Worm (Caenorhabditis elegans) whole organism, young adult: ENCODE measurements around the gene T28A11.25.
A peak's percentile ranks its signal among the peaks of the same experiment; 100 is the strongest.

Experiments
- F22D6.2 ChIP-seq: sonication (generic microtip); optimal IDR thresholded peaks from 2 replicates; lab custom pipeline; 2016; ENCODE audit warnings: mild to moderate bottlenecking, missing genetic modification characterization, missing compliant biosample characterization
- F39B2.1 ChIP-seq: fragments of 200-800 bp; sonication (Bioruptor generic); IDR thresholded peaks from 2 replicates; pipeline ENCODE4 v1.3.6; 2022; ENCODE audit warnings: missing genetic modification reagents, missing genetic modification characterization, missing compliant biosample characterization
- F49E8.2 ChIP-seq: sonication (generic microtip); optimal IDR thresholded peaks from 3 replicates; lab custom pipeline; 2017; ENCODE audit warnings: missing genetic modification characterization, mild to moderate bottlenecking, missing compliant biosample characterization, antibody characterized with exemption, moderate library complexity; ENCODE audit not compliant: insufficient read depth
- Y67H2A.10 ChIP-seq: fragments of 200-800 bp; sonication (Bioruptor generic); conservative IDR thresholded peaks from 2 replicates; pipeline ENCODE4 v1.3.6; 2022; ENCODE audit warnings: missing genetic modification reagents, missing genetic modification characterization, missing compliant biosample characterization
- Y79H2A.3 ChIP-seq: fragments of 200-800 bp; sonication (Bioruptor generic); conservative IDR thresholded peaks from 2 replicates; pipeline ENCODE4 v1.3.6; 2022; ENCODE audit warnings: missing genetic modification reagents, missing genetic modification characterization, missing compliant biosample characterization
- ama-1 ChIP-seq, 3 experiments: fragments of 150-350 bp in 1 of 3; sonication (generic microtip) in 2 of 3; optimal IDR thresholded peaks; 2 replicates each; lab custom pipeline; 2014 to 2018; ENCODE audit warnings: missing biosample characterization in 2 of 3, missing genetic modification characterization in 2 of 3, missing genetic modification reagents in 2 of 3
- aptf-3 ChIP-seq: fragments of 200-800 bp; sonication (Bioruptor generic); IDR thresholded peaks from 2 replicates; pipeline ENCODE4 v1.3.6; 2022; ENCODE audit warnings: missing genetic modification characterization, missing compliant biosample characterization
- atf-7 ChIP-seq: sonication (generic microtip); optimal IDR thresholded peaks from 2 replicates; lab custom pipeline; 2017; ENCODE audit warnings: mild to moderate bottlenecking, missing genetic modification characterization, missing compliant biosample characterization
- bed-1 ChIP-seq: fragments of 200-800 bp; sonication (Bioruptor generic); IDR thresholded peaks from 2 replicates; pipeline ENCODE4 v1.3.6; 2022; ENCODE audit warnings: missing genetic modification reagents, missing genetic modification characterization, missing compliant biosample characterization
- cebp-1 ChIP-seq, 2 experiments: fragments of 200-800 bp in 1 of 2; sonication (Bioruptor generic) in 1 of 2; sonication (generic microtip) in 1 of 2; IDR thresholded peaks in 1 of 2; optimal IDR thresholded peaks in 1 of 2; 2 replicates each; pipeline versions ENCODE4 v1.3.6 to Lab custom; 2017 to 2022; ENCODE audit warnings: missing compliant biosample characterization in 2 of 2, missing genetic modification characterization in 2 of 2, mild to moderate bottlenecking in 1 of 2, missing genetic modification reagents in 1 of 2, moderate library complexity in 1 of 2
- ceh-100 ChIP-seq: fragments of 200-800 bp; sonication (Bioruptor generic); IDR thresholded peaks from 2 replicates; pipeline ENCODE4 v1.3.6; 2022; ENCODE audit warnings: missing genetic modification reagents, missing genetic modification characterization, missing compliant biosample characterization
- ceh-58 ChIP-seq: fragments of 200-800 bp; sonication (Bioruptor generic); IDR thresholded peaks from 2 replicates; pipeline ENCODE4 v1.3.6; 2022; ENCODE audit warnings: missing genetic modification characterization, missing compliant biosample characterization
- ceh-79 ChIP-seq: sonication (generic microtip); optimal IDR thresholded peaks from 2 replicates; lab custom pipeline; 2017; ENCODE audit warnings: mild to moderate bottlenecking, missing genetic modification characterization, missing compliant biosample characterization
- dox-1 ChIP-seq: fragments of 200-800 bp; sonication (Bioruptor generic); IDR thresholded peaks from 2 replicates; pipeline ENCODE4 v1.3.6; 2022; ENCODE audit warnings: missing genetic modification reagents, missing genetic modification characterization, missing compliant biosample characterization
- dpl-1 ChIP-seq: fragments of 150-350 bp; optimal IDR thresholded peaks from 2 replicates; lab custom pipeline; 2014; ENCODE audit warnings: missing biosample characterization, missing genetic modification reagents, missing genetic modification characterization
- fkh-3 ChIP-seq: sonication (generic microtip); optimal IDR thresholded peaks from 2 replicates; lab custom pipeline; 2016; ENCODE audit warnings: mild to moderate bottlenecking, missing genetic modification characterization, missing compliant biosample characterization
- gei-17 ChIP-seq: fragments of 200-800 bp; sonication (Bioruptor generic); optimal IDR thresholded peaks from 2 replicates; lab custom pipeline; 2018; ENCODE audit warnings: mild to moderate bottlenecking, missing genetic modification characterization, missing compliant biosample characterization
- hlh-12 ChIP-seq: sonication (generic microtip); optimal IDR thresholded peaks from 2 replicates; lab custom pipeline; 2016; ENCODE audit warnings: missing genetic modification characterization, missing compliant biosample characterization
- hmg-1.2 ChIP-seq: fragments of 200-800 bp; sonication (Bioruptor generic); IDR thresholded peaks from 2 replicates; pipeline ENCODE4 v1.3.6; 2022; ENCODE audit warnings: missing genetic modification reagents, missing genetic modification characterization, missing compliant biosample characterization
- lin-35 ChIP-seq, 3 experiments: fragments of 150-350 bp in 2 of 3; sonication (generic microtip) in 1 of 3; optimal IDR thresholded peaks; 2 replicates each; lab custom pipeline; 2014 to 2018; ENCODE audit warnings: missing biosample characterization in 3 of 3, missing genetic modification characterization in 3 of 3, missing genetic modification reagents in 3 of 3
- lin-54 ChIP-seq: fragments of 200-800 bp; sonication (Bioruptor generic); optimal IDR thresholded peaks from 2 replicates; lab custom pipeline; 2018; ENCODE audit warnings: mild to moderate bottlenecking, missing genetic modification characterization, missing compliant biosample characterization
- lir-1 ChIP-seq: fragments of 200-800 bp; sonication (Bioruptor generic); conservative IDR thresholded peaks from 2 replicates; pipeline ENCODE4 v1.3.6; 2022; ENCODE audit warnings: missing genetic modification reagents, missing genetic modification characterization, missing compliant biosample characterization
- lsy-27 ChIP-seq: sonication (generic microtip); optimal IDR thresholded peaks from 2 replicates; lab custom pipeline; 2017; ENCODE audit warnings: missing genetic modification characterization, mild to moderate bottlenecking, missing compliant biosample characterization, antibody characterized with exemption, missing genotype, borderline replicate concordance; ENCODE audit not compliant: insufficient read depth
- madf-3 ChIP-seq: fragments of 200-800 bp; sonication (Bioruptor generic); IDR thresholded peaks from 2 replicates; pipeline ENCODE4 v1.3.6; 2022; ENCODE audit warnings: missing genetic modification reagents, missing genetic modification characterization, missing compliant biosample characterization
- mel-28 ChIP-seq: sonication (generic microtip); optimal IDR thresholded peaks from 2 replicates; lab custom pipeline; 2016; ENCODE audit warnings: borderline replicate concordance, mild to moderate bottlenecking, missing genetic modification characterization, missing compliant biosample characterization
- pbrm-1 ChIP-seq: fragments of 200-800 bp; sonication (Bioruptor generic); IDR thresholded peaks from 2 replicates; pipeline ENCODE4 v1.3.6; 2022; ENCODE audit warnings: missing genetic modification reagents, missing genetic modification characterization, missing compliant biosample characterization
- rpc-1 ChIP-seq, 2 experiments: fragments of 150-350 bp in 1 of 2; sonication (generic microtip) in 1 of 2; optimal IDR thresholded peaks; 2 replicates each; lab custom pipeline; 2014 to 2018; ENCODE audit warnings: missing biosample characterization in 1 of 2, missing genetic modification characterization in 1 of 2, missing genetic modification reagents in 1 of 2, missing genotype in 1 of 2
- sdz-38 ChIP-seq: sonication (generic microtip); optimal IDR thresholded peaks from 2 replicates; lab custom pipeline; 2016; ENCODE audit warnings: missing genotype, missing genetic modification characterization, missing compliant biosample characterization
- sea-2 ChIP-seq: fragments of 200-800 bp; sonication (Bioruptor generic); IDR thresholded peaks from 2 replicates; pipeline ENCODE4 v1.3.6; 2022; ENCODE audit warnings: missing genetic modification characterization, missing compliant biosample characterization
- somi-1 ChIP-seq: fragments of 200-800 bp; sonication (Bioruptor generic); optimal IDR thresholded peaks from 2 replicates; lab custom pipeline; 2018; ENCODE audit warnings: mild to moderate bottlenecking, missing genetic modification characterization, missing compliant biosample characterization
- ztf-25 ChIP-seq: fragments of 200-800 bp; sonication (Bioruptor generic); IDR thresholded peaks from 2 replicates; pipeline ENCODE4 v1.3.6; 2022; ENCODE audit warnings: missing genetic modification reagents, missing genetic modification characterization, missing compliant biosample characterization
- ztf-28 ChIP-seq: fragments of 200-800 bp; sonication (Bioruptor generic); IDR thresholded peaks from 2 replicates; pipeline ENCODE4 v1.3.6; 2022; ENCODE audit warnings: missing genetic modification reagents, missing genetic modification characterization, missing compliant biosample characterization

Gene T28A11.25

DNA sequence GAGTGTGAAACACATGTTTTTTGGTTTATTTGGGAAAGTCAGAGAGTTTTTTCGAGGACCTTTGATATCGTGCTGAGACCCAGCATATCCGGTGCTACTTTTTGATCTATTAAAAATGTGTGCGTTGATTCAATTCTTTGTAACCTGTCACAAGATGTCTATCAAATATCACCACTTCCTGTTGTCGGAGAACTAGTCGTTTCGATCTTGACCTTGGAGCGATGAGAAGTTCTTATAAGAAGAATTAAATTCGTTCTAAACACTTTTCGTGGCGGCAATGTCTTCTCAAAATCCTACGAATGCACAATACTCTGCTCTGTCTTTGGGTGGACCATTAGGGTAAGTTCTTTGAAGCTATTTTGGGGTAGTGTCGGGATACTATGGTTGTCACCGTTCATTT lies 34.5 kb downstream of the T28A11.25 start, which contains the start of gene F35F10.1:
TSS of gene F35F10.1 (plus strand) at position 200 of the 400 bp plus-strand sequence.
- no peak for TF ChIP-seq sea-2 (GFP tag; lab: Robert Waterston, UW)
- 0 out of 2 replicates have a peak, but pooled peaks have one; percentile 84 for TF ChIP-seq bed-1 (GFP tag; lab: Robert Waterston, UW)
- 0 out of 2 replicates have a peak, but pooled peaks have one; percentile 50 for TF ChIP-seq madf-3 (GFP tag; lab: Robert Waterston, UW)
- TF ChIP-seq dpl-1 (GFP tag; lab: Kevin White, UChicago): no peak

- TF ChIP-seq cebp-1 (GFP tag; IDR thresholded peaks at IDR 0.05; lab: Robert Waterston, UW) (no peak), cebp-1 (tag; optimal IDR thresholded peaks at IDR 0.05; lab: Kevin White, UChicago) (no peak), ceh-100 (GFP tag; lab: Robert Waterston, UW) (no peak), F22D6.2 (tag; lab: Kevin White, UChicago) (no peak), lin-35 (GFP tag; optimal IDR thresholded peaks at IDR 0.05; lab: Kevin White, UChicago) (no peak), aptf-3 (GFP tag; lab: Robert Waterston, UW) (no peak), Y67H2A.10 (GFP tag; lab: Robert Waterston, UW) (no peak), lsy-27 (tag; lab: Kevin White, UChicago) (no peak)
- TF ChIP-seq, all 124 proteins: peak for 0
These were observed 37.4 kb downstream of the T28A11.25 start, which contains the start of gene F35F10.13 for ce11 chrV:3318975-3319374. F35F10.13 (minus strand) TSS chrV:3319075.

ce11 chrV:3320005-3320404 lies 38.4 kb downstream of the T28A11.25 start, which contains the start of gene F35F10.14:
F35F10.14 (minus strand) TSS chrV:3320105.
- TF ChIP-seq ztf-28 (GFP tag; lab: Robert Waterston, UW): 0 out of 2 replicates have a peak, but pooled peaks have one; percentile 26
- no peak for TF ChIP-seq sdz-38 (tag; lab: Kevin White, UChicago)

- TF ChIP-seq F22D6.2 (tag; lab: Kevin White, UChicago) (no peak), atf-7 (tag; lab: Kevin White, UChicago) (no peak), somi-1 (GFP tag; lab: Kevin White, UChicago) (no peak), ceh-79 (no peak), mel-28 (no peak), gei-17 (GFP tag; lab: Kevin White, UChicago) (no peak), ama-1 (optimal IDR thresholded peaks at IDR 0.05; lab: Kevin White, UChicago) (no peak), ama-1 (GFP tag; optimal IDR thresholded peaks at IDR 0.05; lab: Kevin White, UChicago) (no peak), F39B2.1 (no peak)
These were observed 38.8 kb downstream of the T28A11.25 start, which contains the start of gene C17B7.14 for ce11 chrV:3320432-3320831. C17B7.14 (minus strand) TSS chrV:3320532.

DNA sequence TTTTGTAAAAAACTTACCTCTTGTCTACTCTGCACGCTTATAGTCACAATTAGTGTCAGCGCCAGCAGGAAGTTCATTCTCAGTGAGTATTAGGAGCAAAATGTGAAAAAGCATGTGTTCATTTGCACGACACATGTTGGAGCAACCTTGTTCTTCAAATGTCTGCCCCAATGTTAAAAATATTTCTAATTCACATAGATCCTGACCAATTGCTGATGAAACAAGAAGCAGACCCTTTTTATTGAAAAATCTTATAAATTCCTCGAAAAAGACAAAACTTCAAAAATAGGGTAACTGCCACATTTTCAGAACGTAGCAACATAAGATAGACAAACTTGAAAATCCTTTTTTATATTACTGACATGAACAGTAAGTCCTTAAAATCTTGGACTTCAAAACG lies 42.6 kb downstream of the T28A11.25 start, which contains the start of gene C17B7.8:
TSS of gene C17B7.8 (minus strand) at position 101 of the 400 bp plus-strand sequence.
- no peak for TF ChIP-seq Y79H2A.3
- TF ChIP-seq dox-1 (GFP tag; lab: Robert Waterston, UW): no peak
- no peak for TF ChIP-seq hlh-12 (tag; lab: Kevin White, UChicago)
- no peak for TF ChIP-seq ztf-25 (GFP tag; lab: Robert Waterston, UW)
- TF ChIP-seq lin-54 (GFP tag; lab: Kevin White, UChicago): no peak
- TF ChIP-seq rpc-1 (optimal IDR thresholded peaks at IDR 0.05; lab: Kevin White, UChicago): no peak
- TF ChIP-seq rpc-1 (tag; optimal IDR thresholded peaks at IDR 0.05; lab: Kevin White, UChicago): no peak
- TF ChIP-seq lir-1 (GFP tag; lab: Robert Waterston, UW): no peak
- no peak for TF ChIP-seq ceh-58 (GFP tag; lab: Robert Waterston, UW)
- TF ChIP-seq pbrm-1 (GFP tag; lab: Robert Waterston, UW): no peak
- no peak for TF ChIP-seq Y67H2A.10 (GFP tag; lab: Robert Waterston, UW)
- no peak for TF ChIP-seq F49E8.2 (tag; lab: Kevin White, UChicago)
- TF ChIP-seq fkh-3 (tag; lab: Kevin White, UChicago): no peak
- TF ChIP-seq hmg-1.2: no peak
